Fruit fly (Drosophila melanogaster): ENCODE data around the gene Cht2.

DNA sequence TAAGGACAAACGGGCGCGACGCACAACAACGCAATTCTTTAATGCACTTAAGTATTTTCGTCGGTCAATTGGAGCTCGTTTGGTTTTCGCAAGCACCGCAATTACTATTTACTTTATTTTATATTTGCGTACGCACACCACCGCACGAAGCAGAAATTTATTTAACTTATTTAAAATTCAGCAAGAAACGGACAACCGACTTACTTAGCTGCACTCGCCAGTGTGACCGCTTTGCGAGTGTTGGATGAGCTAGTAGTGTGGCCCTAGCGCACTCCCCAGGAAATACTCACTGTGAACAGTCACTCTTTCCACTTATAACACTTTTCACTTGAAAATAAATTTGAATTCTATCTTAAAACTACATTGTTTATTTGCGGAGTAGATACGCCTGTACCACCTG is 24.9 kb downstream of the Cht2 start, which contains the start of gene drpr:
- peak; percentile 24 to 40 for TF ChIP-seq CTCF (optimal IDR thresholded peaks at IDR 0.05)
- TF ChIP-seq CG8478 (optimal IDR thresholded peaks at IDR 0.05): no peak
